Fruit fly (Drosophila melanogaster): ENCODE data around the gene PsGEF.

PsGEF gene

dm6 chrX:2352819-2353218 is 34.6 kb downstream of the PsGEF start:
- TF ChIP-seq Hr38 (GFP tag; optimal IDR thresholded peaks at IDR 0.05), result no peak
- no peak for TF ChIP-seq net (GFP tag; optimal IDR thresholded peaks at IDR 0.05)
- no peak for TF ChIP-seq achi (GFP tag; optimal IDR thresholded peaks at IDR 0.05)
- peak; percentile 28 for TF ChIP-seq svp (GFP tag)
- TF ChIP-seq CG15336 (GFP tag; IDR thresholded peaks at IDR 0.05), result no peak
- TF ChIP-seq Sox102F (GFP tag; optimal IDR thresholded peaks at IDR 0.05), result no peak
- TF ChIP-seq vri (GFP tag; optimal IDR thresholded peaks at IDR 0.05), result peak; percentile 66

DNA sequence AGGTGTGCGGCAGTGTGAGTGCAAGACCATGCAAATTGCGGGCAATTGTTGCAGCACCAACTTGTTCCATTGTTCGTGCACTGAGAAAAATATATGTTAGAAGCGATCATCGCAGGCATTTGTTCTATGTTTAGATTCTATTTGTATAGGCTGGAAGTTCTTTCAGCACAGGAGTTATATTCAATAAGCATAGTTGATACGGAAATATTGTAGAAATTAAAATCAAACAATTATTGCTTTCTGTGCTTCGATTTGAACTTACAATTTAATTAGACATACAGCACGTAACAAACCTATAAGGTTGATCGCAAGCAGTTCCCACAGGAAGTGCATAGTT is 37.3 kb downstream of the PsGEF start:
- TF ChIP-seq CG32006 (GFP tag; optimal IDR thresholded peaks at IDR 0.05) (no peak), fkh (GFP tag; optimal IDR thresholded peaks at IDR 0.05) (no peak), eg (GFP tag; IDR thresholded peaks at IDR 0.05) (peak; percentile 81), Gug (GFP tag; IDR thresholded peaks at IDR 0.05) (peak; percentile 48; the same call in 1 of the 2 replicates), CG31627 (GFP tag; optimal IDR thresholded peaks at IDR 0.05) (peak; percentile 2), Lpt (GFP tag; optimal IDR thresholded peaks at IDR 0.05) (peak; percentile 15), salr (GFP tag; optimal IDR thresholded peaks at IDR 0.05) (no peak), svp (GFP tag) (peak; percentile 36), Blimp-1 (GFP tag; optimal IDR thresholded peaks at IDR 0.05) (no peak), CG34406 (GFP tag; optimal IDR thresholded peaks at IDR 0.05) (no peak), Eip78C (GFP tag) (peak; percentile 27), Hr39 (GFP tag; optimal IDR thresholded peaks at IDR 0.05) (peak; percentile 8), CG6163 (GFP tag; IDR thresholded peaks at IDR 0.05) (peak; percentile 60; the same call in 2 of the 3 replicates), esn (GFP tag; optimal IDR thresholded peaks at IDR 0.05) (peak; percentile 17), CG6854 (GFP tag; optimal IDR thresholded peaks at IDR 0.05) (no peak), vri (GFP tag; optimal IDR thresholded peaks at IDR 0.05) (no peak), CG15336 (GFP tag; IDR thresholded peaks at IDR 0.05) (peak; percentile 68), CG11294 (GFP tag; IDR thresholded peaks at IDR 0.05) (peak; percentile 43; the same call in 1 of the 2 replicates), CG8119 (GFP tag; IDR thresholded peaks at IDR 0.05) (peak; percentile 27; the same call in 1 of the 3 replicates), pdm3 (GFP tag; optimal IDR thresholded peaks at IDR 0.05) (no peak), CG9139 (GFP tag; optimal IDR thresholded peaks at IDR 0.05) (no peak), fd85E (GFP tag; optimal IDR thresholded peaks at IDR 0.05) (no peak), CG3032 (tag; optimal IDR thresholded peaks at IDR 0.05) (no peak), net (GFP tag; optimal IDR thresholded peaks at IDR 0.05) (no peak), CG16779 (tag; optimal IDR thresholded peaks at IDR 0.05) (no peak)

DNA sequence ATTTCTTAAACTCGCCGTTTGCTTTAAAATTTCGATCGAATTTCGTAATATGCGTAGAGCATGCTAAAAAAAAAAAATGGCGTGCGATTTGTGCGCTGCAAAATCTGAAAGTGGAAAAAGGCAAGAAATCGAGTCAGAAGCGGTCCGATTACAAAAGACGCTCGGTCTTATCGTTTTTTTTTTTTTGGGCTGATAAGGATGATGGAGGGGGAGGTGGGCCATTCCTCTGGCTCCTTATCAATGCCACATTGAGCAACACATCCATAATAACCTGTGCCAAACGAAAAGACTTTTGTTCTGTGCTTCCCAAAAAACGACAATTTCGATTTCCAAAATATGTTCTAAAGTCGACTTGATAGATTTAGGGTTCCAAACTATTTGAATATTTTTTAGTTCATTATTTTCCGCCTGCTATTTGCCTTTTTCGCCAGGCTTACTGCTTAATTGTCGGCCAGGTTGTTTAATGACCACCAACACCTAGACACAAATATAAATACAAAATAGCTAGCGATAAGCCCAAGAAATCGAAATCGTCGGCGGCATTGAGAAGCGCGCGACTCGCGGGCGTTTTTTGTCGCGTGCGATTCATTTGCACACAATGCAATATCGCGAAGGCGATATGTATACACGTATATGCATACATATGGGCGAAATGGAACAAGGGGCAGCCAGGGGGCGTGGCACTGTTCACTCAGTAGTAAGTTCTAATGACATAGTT is 37.8 kb downstream of the PsGEF start:
- TF ChIP-seq Eip78C (GFP tag), result no peak
- TF ChIP-seq vri (GFP tag; optimal IDR thresholded peaks at IDR 0.05), result peak; percentile 93
- peak; percentile 7 for TF ChIP-seq Eip93F (GFP tag; optimal IDR thresholded peaks at IDR 0.05)
- TF ChIP-seq CG11294 (GFP tag; IDR thresholded peaks at IDR 0.05), result no peak
- TF ChIP-seq salr (GFP tag; optimal IDR thresholded peaks at IDR 0.05), result no peak
- no peak for TF ChIP-seq CG9139 (GFP tag; optimal IDR thresholded peaks at IDR 0.05)
- no peak for TF ChIP-seq CG4318 (GFP tag; optimal IDR thresholded peaks at IDR 0.05)
- no peak for TF ChIP-seq OdsH (GFP tag; optimal IDR thresholded peaks at IDR 0.05)
- peak; percentile 41 for TF ChIP-seq svp (GFP tag)

DNA sequence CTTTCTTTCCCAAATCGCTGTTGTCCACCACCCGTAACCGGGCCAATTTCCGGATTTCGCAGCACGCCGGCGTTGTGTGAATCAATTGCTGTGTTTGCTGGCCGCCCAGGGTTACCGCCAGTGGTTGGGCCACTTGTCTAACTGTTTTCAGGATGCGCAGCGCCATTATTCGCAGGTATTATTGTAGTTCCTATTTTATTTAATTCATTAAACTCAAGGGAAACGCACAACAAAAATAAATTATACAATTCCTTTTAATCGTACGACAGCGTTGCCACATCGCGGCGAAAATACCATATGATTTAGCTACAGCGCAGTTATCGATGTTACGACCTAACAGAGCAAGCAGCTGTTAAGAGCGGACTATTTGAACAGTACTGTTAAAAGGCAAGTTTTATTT is 43.1 kb downstream of the PsGEF start, which contains the start of gene mRpL14:
TSS of gene mRpL14 (minus strand) at position 280 of the 400 bp plus-strand sequence.
- TF ChIP-seq svp (GFP tag), result peak; percentile 56
- TF ChIP-seq CG1621 (tag; optimal IDR thresholded peaks at IDR 0.05), result peak; percentile 39
- TF ChIP-seq CG6163 (GFP tag; IDR thresholded peaks at IDR 0.05), result no peak

dm6 chrX:2340009-2340733 is 47.3 kb downstream of the PsGEF start:
- no peak for TF ChIP-seq Met (GFP tag; optimal IDR thresholded peaks at IDR 0.05)
- TF ChIP-seq Eip78C (GFP tag), result peak; percentile 30
- TF ChIP-seq svp (GFP tag), result peak; percentile 70
